Fruit fly (Drosophila melanogaster) whole organism, adult: ENCODE measurements around the gene CG43731.

Experiments
- CG12768 ChIP-seq: fragments of 200-800 bp; sonication (Bioruptor generic); optimal IDR thresholded peaks from 2 replicates; lab custom pipeline; 2017; ENCODE audit warnings: missing biosample characterization, missing genetic modification characterization, mild to moderate bottlenecking, moderate library complexity, missing genetic modification reagents
- CG14711 ChIP-seq: fragments of 200-800 bp; sonication (Bioruptor generic); optimal IDR thresholded peaks from 2 replicates; lab custom pipeline; 2018; ENCODE audit warnings: missing biosample characterization, mild to moderate bottlenecking, missing genetic modification characterization, moderate library complexity
- CG1620 ChIP-seq: fragments of 200-800 bp; sonication (Bioruptor generic); optimal IDR thresholded peaks from 2 replicates; lab custom pipeline; 2016; ENCODE audit warnings: missing biosample characterization, missing genetic modification characterization
- CG33017 ChIP-seq: fragments of 200-800 bp; sonication (Bioruptor generic); optimal IDR thresholded peaks from 2 replicates; lab custom pipeline; 2018; ENCODE audit warnings: missing biosample characterization, mild to moderate bottlenecking, missing genetic modification characterization, moderate library complexity
- CG7101 ChIP-seq: fragments of 200-800 bp; sonication (Bioruptor generic); optimal IDR thresholded peaks from 2 replicates; lab custom pipeline; 2018; ENCODE audit warnings: missing biosample characterization, mild to moderate bottlenecking, missing genetic modification characterization, moderate library complexity
- Clk ChIP-seq: fragments of 200-800 bp; sonication (Bioruptor generic); optimal IDR thresholded peaks from 2 replicates; lab custom pipeline; 2017; ENCODE audit warnings: missing biosample characterization, missing genetic modification characterization
- Crg-1 ChIP-seq: fragments of 200-800 bp; sonication (Bioruptor generic); optimal IDR thresholded peaks from 2 replicates; lab custom pipeline; 2016; ENCODE audit warnings: missing biosample characterization, missing genetic modification characterization
- Hr96 ChIP-seq: fragments of 200-800 bp; sonication (Bioruptor generic); optimal IDR thresholded peaks from 2 replicates; lab custom pipeline; 2016; ENCODE audit warnings: missing biosample characterization, missing genetic modification characterization
- kay ChIP-seq: fragments of 200-800 bp; sonication (Bioruptor generic); peaks from one replicate; lab custom pipeline; 2016; ENCODE audit warnings: missing biosample characterization, missing genetic modification characterization, borderline replicate concordance
- tj ChIP-seq: fragments of 200-800 bp; sonication (Bioruptor generic); optimal IDR thresholded peaks from 3 replicates; lab custom pipeline; 2017; ENCODE audit warnings: missing biosample characterization, mild to moderate bottlenecking, missing genetic modification characterization, moderate library complexity

dm6 chr2L:19112200-19112599 is 10.4 kb downstream of the CG43731 start:
- TF ChIP-seq CG14711 (tag; lab: Kevin White, UChicago) (no peak), kay (no peak), CG12768 (GFP tag; lab: Kevin White, UChicago) (no peak), Hr96 (GFP tag; lab: Kevin White, UChicago) (no peak), CG33017 (no peak), Clk (GFP tag; lab: Kevin White, UChicago) (no peak), CG1620 (no peak), tj (no peak), CG7101 (tag; lab: Kevin White, UChicago) (no peak), Crg-1 (GFP tag; lab: Kevin White, UChicago) (no peak)
